Fruit fly (Drosophila melanogaster): Measurements from ENCODE around the gene CG34428.
A peak's percentile ranks its signal among the peaks of the same experiment; 100 is the strongest.

DNA sequence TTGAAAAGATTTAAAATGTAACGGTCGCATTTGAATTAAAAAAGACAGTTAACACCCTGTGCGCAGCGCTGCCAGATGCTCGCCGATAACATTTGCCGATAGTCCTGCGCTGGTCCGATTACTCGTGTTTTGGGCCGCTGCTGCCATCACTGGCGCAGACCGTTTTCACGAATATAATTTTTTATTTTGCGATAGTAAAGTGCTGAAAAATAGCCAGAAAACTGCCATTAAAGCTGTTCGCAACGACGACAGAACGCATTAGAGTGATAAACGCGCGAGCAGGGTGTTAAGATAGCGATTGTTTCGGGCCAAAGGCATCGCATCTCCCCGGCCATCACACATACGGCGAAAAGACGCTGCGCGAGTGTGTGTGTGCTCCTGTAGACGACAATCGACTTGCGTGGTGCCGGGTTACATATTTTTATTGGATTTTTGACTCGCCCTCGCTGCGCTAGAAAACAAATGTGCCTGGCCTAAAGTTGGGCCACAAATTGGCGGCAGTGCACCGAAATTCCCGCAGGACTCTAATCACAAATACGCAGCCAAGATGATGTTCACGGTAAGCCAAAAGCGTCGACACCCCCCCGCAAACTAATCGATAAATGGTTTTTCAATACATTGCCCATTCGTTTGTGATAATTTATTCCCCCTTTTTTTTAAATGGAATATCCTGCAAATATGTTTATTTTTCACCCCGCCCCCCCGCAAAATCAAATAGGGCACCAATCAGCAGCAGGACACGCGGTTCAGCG lies 24.7 kb upstream of the CG34428 start, which contains the start of gene Srrm1:
- TF ChIP-seq CG4360 (GFP tag; IDR thresholded peaks at IDR 0.05) = no peak
- TF ChIP-seq chm (GFP tag; IDR thresholded peaks at IDR 0.05) = no peak
- TF ChIP-seq grau (tag; optimal IDR thresholded peaks at IDR 0.05) = peak; percentile 28
- TF ChIP-seq CG10321 (GFP tag; IDR thresholded peaks at IDR 0.05) = no peak
- peak; percentile 79; the same call in 1 of the 2 replicates for TF ChIP-seq sna (GFP tag; IDR thresholded peaks at IDR 0.05; ENCODE audit: partially characterized antibody)
- TF ChIP-seq inv (GFP tag; IDR thresholded peaks at IDR 0.05; ENCODE audit: partially characterized antibody) = peak; percentile 92
- 0 out of 2 replicates have a peak, but pooled peaks have one; percentile 5 for TF ChIP-seq CG32772 (GFP tag; IDR thresholded peaks at IDR 0.05)
- peak; percentile 21; the same call in 1 of the 3 replicates for TF ChIP-seq ase (GFP tag; IDR thresholded peaks at IDR 0.05)
- 0 out of 2 replicates have a peak, but pooled peaks have one; percentile 10 for TF ChIP-seq Xrp1 (GFP tag; IDR thresholded peaks at IDR 0.05)
- peak; percentile 25 for TF ChIP-seq CG12744 (GFP tag; optimal IDR thresholded peaks at IDR 0.05)
- TF ChIP-seq Chrac-16 (GFP tag; optimal IDR thresholded peaks at IDR 0.05) = peak; percentile 17
- TF ChIP-seq bsh (GFP tag; optimal IDR thresholded peaks at IDR 0.05) = no peak
- no peak for TF ChIP-seq Mes4 (GFP tag; optimal IDR thresholded peaks at IDR 0.05)

Data from whole organism, embryonic.